Worm (Caenorhabditis elegans) whole organism, L4 larva: ENCODE measurements around the gene F43C9.1.

Source experiments
- F37D6.2 ChIP-seq: sonication (generic microtip); optimal IDR thresholded peaks from 2 replicates; lab custom pipeline; 2016; ENCODE audit warnings: mild to moderate bottlenecking, missing genetic modification characterization, missing compliant biosample characterization
- F49E8.2 ChIP-seq: sonication (generic microtip); optimal IDR thresholded peaks from 2 replicates; lab custom pipeline; 2016; ENCODE audit warnings: missing compliant biosample characterization, mild to moderate bottlenecking, missing genetic modification characterization, borderline replicate concordance
- R02D3.7 ChIP-seq: fragments of 150-350 bp; sonication (generic microtip); optimal IDR thresholded peaks from 3 replicates; lab custom pipeline; 2014; ENCODE audit warnings: missing biosample characterization, missing genetic modification characterization
- Y5F2A.4 ChIP-seq: fragments of 200-800 bp; sonication (Bioruptor generic); optimal IDR thresholded peaks from 2 replicates; lab custom pipeline; 2018; ENCODE audit warnings: mild to moderate bottlenecking, missing genetic modification characterization, missing compliant biosample characterization
- ama-1 ChIP-seq: fragments of 150-350 bp; optimal IDR thresholded peaks from 2 replicates; lab custom pipeline; 2014; ENCODE audit warnings: inconsistent platforms, mixed read lengths
- ceh-44 ChIP-seq: fragments of 200-800 bp; sonication (Bioruptor generic); IDR thresholded peaks from 2 replicates; pipeline ENCODE4 v1.3.6; 2022; ENCODE audit warnings: missing genetic modification reagents, missing genetic modification characterization, missing compliant biosample characterization
- daf-16 ChIP-seq, 3 experiments: sonication (generic microtip); optimal IDR thresholded peaks; 2 replicates each; lab custom pipeline; 2016 to 2017; ENCODE audit warnings: missing genetic modification characterization in 3 of 3, missing genetic modification reagents in 3 of 3, mild to moderate bottlenecking in 2 of 3, missing compliant biosample characterization in 2 of 3, missing biosample characterization in 1 of 3, moderate library complexity in 1 of 3
- dpl-1 ChIP-seq: fragments of 150-350 bp; optimal IDR thresholded peaks from 2 replicates; lab custom pipeline; 2014; ENCODE audit warnings: missing biosample characterization, missing genetic modification reagents, missing genetic modification characterization
- duxl-1 ChIP-seq: sonication (generic microtip); optimal IDR thresholded peaks from 2 replicates; lab custom pipeline; 2016; ENCODE audit warnings: mild to moderate bottlenecking, missing genetic modification characterization, moderate library complexity, missing compliant biosample characterization; ENCODE audit not compliant: poor library complexity
- dve-1 ChIP-seq: sonication (generic microtip); optimal IDR thresholded peaks from 2 replicates; lab custom pipeline; 2017; ENCODE audit warnings: antibody characterized with exemption, mild to moderate bottlenecking, missing genetic modification characterization, missing compliant biosample characterization; ENCODE audit not compliant: insufficient read depth
- egl-43 ChIP-seq: fragments of 200-800 bp; sonication (Bioruptor generic); IDR thresholded peaks from 2 replicates; pipeline ENCODE4 v1.3.6; 2022; ENCODE audit warnings: missing genetic modification reagents, missing genetic modification characterization, missing compliant biosample characterization
- fos-1 ChIP-seq: fragments of 150-350 bp; optimal IDR thresholded peaks from 2 replicates; lab custom pipeline; 2014; ENCODE audit warnings: missing biosample characterization, missing genetic modification characterization
- hif-1 ChIP-seq, 2 experiments: sonication (generic microtip); optimal IDR thresholded peaks; 2 replicates each; lab custom pipeline; 2016 to 2017; ENCODE audit warnings: missing compliant biosample characterization in 2 of 2, missing genetic modification characterization in 2 of 2, missing genetic modification reagents in 2 of 2, missing genotype in 2 of 2, mild to moderate bottlenecking in 1 of 2
- hlh-11 ChIP-seq: fragments of 200-800 bp; sonication (Bioruptor generic); optimal IDR thresholded peaks from 2 replicates; lab custom pipeline; 2018; ENCODE audit warnings: mild to moderate bottlenecking, missing genetic modification characterization, missing compliant biosample characterization
- jun-1 ChIP-seq: fragments of 150-350 bp; optimal IDR thresholded peaks from 2 replicates; lab custom pipeline; 2014; ENCODE audit warnings: missing biosample characterization, missing genetic modification reagents, missing genetic modification characterization
- lim-7 ChIP-seq: fragments of 200-800 bp; sonication (Bioruptor generic); IDR thresholded peaks from 2 replicates; pipeline ENCODE4 v1.3.6; 2022; ENCODE audit warnings: missing genetic modification characterization, missing compliant biosample characterization
- lin-15B ChIP-seq: fragments of 150-350 bp; sonication (generic microtip); optimal IDR thresholded peaks from 3 replicates; lab custom pipeline; 2014; ENCODE audit warnings: missing biosample characterization, missing genetic modification characterization
- lin-38 ChIP-seq: fragments of 200-800 bp; sonication (Bioruptor generic); IDR thresholded peaks from 2 replicates; pipeline ENCODE4 v1.3.6; 2022; ENCODE audit warnings: missing genetic modification reagents, missing genetic modification characterization, missing compliant biosample characterization
- lin-39 ChIP-seq: fragments of 150-350 bp; optimal IDR thresholded peaks from 2 replicates; lab custom pipeline; 2014; ENCODE audit warnings: missing biosample characterization, missing genetic modification reagents, missing genetic modification characterization
- lir-3 ChIP-seq: sonication (generic microtip); optimal IDR thresholded peaks from 2 replicates; lab custom pipeline; 2016; ENCODE audit warnings: mild to moderate bottlenecking, missing genetic modification characterization, missing compliant biosample characterization
- madf-5 ChIP-seq, 2 experiments: fragments of 200-800 bp; sonication (Bioruptor generic); IDR thresholded peaks; 2 replicates each; pipeline ENCODE4 v1.3.6; 2022; ENCODE audit warnings: missing compliant biosample characterization in 2 of 2, missing genetic modification characterization in 2 of 2
- mdt-29 ChIP-seq: fragments of 200-800 bp; sonication (Bioruptor generic); IDR thresholded peaks from 2 replicates; pipeline ENCODE4 v1.3.6; 2022; ENCODE audit warnings: missing genetic modification reagents, missing genetic modification characterization, missing compliant biosample characterization
- mep-1 ChIP-seq: fragments of 150-350 bp; sonication (generic microtip); optimal IDR thresholded peaks from 3 replicates; lab custom pipeline; 2014; ENCODE audit warnings: missing biosample characterization, missing genetic modification characterization
- mes-2 ChIP-seq: sonication (generic microtip); optimal IDR thresholded peaks from 2 replicates; lab custom pipeline; 2016; ENCODE audit warnings: missing genotype, mild to moderate bottlenecking, missing genetic modification characterization, missing compliant biosample characterization; ENCODE audit not compliant: poor library complexity, severe bottlenecking
- mxl-2 ChIP-seq: fragments of 200-800 bp; sonication (Bioruptor generic); conservative IDR thresholded peaks from 2 replicates; pipeline ENCODE4 v1.3.6; 2022; ENCODE audit warnings: missing genetic modification reagents, missing genetic modification characterization, missing compliant biosample characterization
- nhr-11 ChIP-seq: fragments of 150-350 bp; optimal IDR thresholded peaks from 2 replicates; lab custom pipeline; 2014; ENCODE audit warnings: missing biosample characterization, missing genetic modification characterization
- nhr-41 ChIP-seq: fragments of 200-800 bp; sonication (Bioruptor generic); IDR thresholded peaks from 2 replicates; pipeline ENCODE4 v1.3.6; 2022; ENCODE audit warnings: missing genetic modification reagents, missing genetic modification characterization, missing compliant biosample characterization
- nhr-48 ChIP-seq: sonication (generic microtip); optimal IDR thresholded peaks from 2 replicates; lab custom pipeline; 2016; ENCODE audit warnings: mild to moderate bottlenecking, missing genetic modification characterization, missing compliant biosample characterization
- nhr-6 ChIP-seq: fragments of 150-350 bp; optimal IDR thresholded peaks from 2 replicates; lab custom pipeline; 2014; ENCODE audit warnings: missing biosample characterization, missing genetic modification characterization
- php-3 ChIP-seq: fragments of 200-800 bp; sonication (Bioruptor generic); IDR thresholded peaks from 2 replicates; pipeline ENCODE4 v1.3.6; 2022; ENCODE audit warnings: missing genetic modification reagents, missing genetic modification characterization, missing compliant biosample characterization
- pqm-1 ChIP-seq: sonication (generic microtip); optimal IDR thresholded peaks from 2 replicates; lab custom pipeline; 2017; ENCODE audit warnings: missing biosample characterization, missing genetic modification characterization
- sdz-12 ChIP-seq: fragments of 200-800 bp; sonication (Bioruptor generic); optimal IDR thresholded peaks from 2 replicates; lab custom pipeline; 2018; ENCODE audit warnings: mild to moderate bottlenecking, missing genetic modification characterization, missing compliant biosample characterization
- snpc-1.2 ChIP-seq: fragments of 200-800 bp; sonication (Bioruptor generic); IDR thresholded peaks from 2 replicates; pipeline ENCODE4 v1.3.6; 2022; ENCODE audit warnings: missing genetic modification reagents, missing genetic modification characterization, missing compliant biosample characterization
- tag-97 ChIP-seq: fragments of 200-800 bp; sonication (Bioruptor generic); IDR thresholded peaks from 2 replicates; pipeline ENCODE4 v1.3.6; 2022; ENCODE audit warnings: missing genetic modification characterization, missing compliant biosample characterization
- tra-1 ChIP-seq: fragments of 200-800 bp; sonication (Bioruptor generic); IDR thresholded peaks from 2 replicates; pipeline ENCODE4 v1.3.6; 2022; ENCODE audit warnings: missing genetic modification reagents, missing genetic modification characterization, missing compliant biosample characterization
- unc-62 ChIP-seq, 3 experiments: fragments of 150-350 bp in 1 of 3; sonication (generic microtip); optimal IDR thresholded peaks in 2 of 3; peaks in 1 of 3; 1 replicate in 1 of 3; 2 replicates in 2 of 3; lab custom pipeline; 2014 to 2017; ENCODE audit warnings: missing biosample characterization in 3 of 3, missing genetic modification characterization in 3 of 3, missing genetic modification reagents in 3 of 3, missing genotype in 1 of 3
- zag-1 ChIP-seq: fragments of 150-350 bp; optimal IDR thresholded peaks from 2 replicates; lab custom pipeline; 2014; ENCODE audit warnings: missing biosample characterization, missing genetic modification characterization
- ztf-11 ChIP-seq: fragments of 150-350 bp; optimal IDR thresholded peaks from 2 replicates; lab custom pipeline; 2014; ENCODE audit warnings: missing biosample characterization, missing genetic modification characterization
- ztf-7 ChIP-seq: fragments of 150-350 bp; optimal IDR thresholded peaks from 2 replicates; lab custom pipeline; 2014; ENCODE audit warnings: missing biosample characterization, missing genetic modification characterization

The F43C9.1 gene

DNA sequence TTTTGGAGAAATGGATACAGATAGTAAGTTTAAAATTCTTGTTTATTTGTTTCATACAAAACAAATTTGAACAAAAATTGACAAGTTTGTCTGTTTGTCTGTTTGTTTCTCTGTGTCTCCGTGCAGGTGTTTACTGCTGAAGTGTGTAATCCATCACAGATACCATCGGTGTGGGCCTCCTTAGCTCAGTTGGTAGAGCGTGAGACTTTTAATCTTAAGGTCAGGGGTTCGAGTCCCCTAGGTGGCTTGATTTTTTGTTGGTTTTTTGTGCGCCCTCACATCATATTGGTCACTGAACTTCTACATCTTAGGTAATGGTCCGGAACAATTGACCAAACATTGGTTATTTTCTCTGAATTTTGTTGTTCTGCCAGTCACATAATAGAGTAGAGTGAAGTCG, 4.1 kb upstream of the F43C9.1 start (continued):
- TF ChIP-seq mes-2 (tag; lab: Kevin White, UChicago) (peak; percentile 80), mdt-29 (GFP tag; lab: Robert Waterston, UW) (peak; percentile 36; the same call in 1 of the 2 replicates), mep-1 (peak; percentile 58), nhr-11 (peak; percentile 6), nhr-48 (peak; percentile 29), snpc-1.2 (peak; percentile 90), mxl-2 (GFP tag; lab: Robert Waterston, UW) (peak; percentile 61; the same call in 1 of the 2 replicates), zag-1 (tag; lab: Kevin White, UChicago) (no peak), F49E8.2 (tag; lab: Kevin White, UChicago) (peak; percentile 38), lin-38 (GFP tag; lab: Robert Waterston, UW) (peak; percentile 76), lin-15B (tag; lab: Kevin White, UChicago) (no peak), egl-43 (GFP tag; lab: Robert Waterston, UW) (peak; percentile 92), sdz-12 (GFP tag; lab: Kevin White, UChicago) (peak; percentile 57), ceh-44 (GFP tag; lab: Robert Waterston, UW) (0 out of 2 replicates have a peak, but pooled peaks have one; percentile 24), hlh-11 (tag; lab: Kevin White, UChicago) (peak; percentile 60), php-3 (GFP tag; lab: Robert Waterston, UW) (peak; percentile 60; the same call in 1 of the 2 replicates), dve-1 (peak; percentile 72), F37D6.2 (tag; lab: Kevin White, UChicago) (no peak), pqm-1 (tag; lab: Kevin White, UChicago) (peak; percentile 11), fos-1 (tag; lab: Kevin White, UChicago) (no peak), ztf-7 (no peak), lim-7 (GFP tag; lab: Robert Waterston, UW) (peak; percentile 98), hif-1 (tag; optimal IDR thresholded peaks at IDR 0.05; lab: Kevin White, UChicago) (peak in 1 of 2 experiments; percentile 33), ama-1 (lab: Kevin White, UChicago) (no peak), tra-1 (GFP tag; lab: Robert Waterston, UW) (peak; percentile 85), tag-97 (GFP tag; lab: Robert Waterston, UW) (no peak), duxl-1 (tag; lab: Kevin White, UChicago) (peak; percentile 89), nhr-41 (peak; percentile 79; the same call in 1 of the 2 replicates), lin-39 (no peak), jun-1 (tag; lab: Kevin White, UChicago) (no peak), nhr-6 (tag; lab: Kevin White, UChicago) (no peak), madf-5 (GFP tag; IDR thresholded peaks at IDR 0.05; lab: Robert Waterston, UW) (peak; percentile 76 to 77; a peak in 2 of 4 replicates), dpl-1 (GFP tag; lab: Kevin White, UChicago) (no peak), Y5F2A.4 (GFP tag; lab: Kevin White, UChicago) (peak; percentile 46)

DNA sequence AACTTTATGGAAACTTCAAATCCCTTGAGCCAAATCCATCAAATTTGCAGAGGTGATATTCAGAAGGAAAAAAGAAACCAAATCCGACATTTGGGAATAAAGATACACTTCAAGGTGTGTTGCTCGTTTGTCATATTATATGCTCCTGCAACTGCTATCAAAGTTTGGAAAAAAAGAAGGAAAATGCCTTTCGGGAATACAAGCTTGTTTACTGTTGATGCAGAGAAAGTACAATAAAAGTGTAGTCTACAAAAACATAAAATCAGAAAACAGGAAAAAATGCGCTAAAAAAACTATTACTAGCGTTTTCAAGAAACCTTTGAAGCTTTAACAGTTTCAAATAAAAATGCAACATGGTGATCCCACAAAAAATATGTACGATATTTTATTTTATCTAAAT, 2.5 kb upstream of the F43C9.1 start:
- no peak for TF ChIP-seq ztf-11
- no peak for TF ChIP-seq daf-16 (GFP tag; optimal IDR thresholded peaks at IDR 0.05; lab: Kevin White, UChicago)
- TF ChIP-seq daf-16 (tag; optimal IDR thresholded peaks at IDR 0.05; lab: Kevin White, UChicago): peak; percentile 57
- TF ChIP-seq unc-62 (GFP tag; optimal IDR thresholded peaks at IDR 0.05 in 1 of 2; lab: Kevin White, UChicago): peak in 1 of 2 experiments; percentile 54
- no peak for TF ChIP-seq unc-62 (tag; optimal IDR thresholded peaks at IDR 0.05; lab: Kevin White, UChicago)
- TF ChIP-seq lir-3 (tag; lab: Kevin White, UChicago): no peak
- TF ChIP-seq nhr-11: no peak
- no peak for TF ChIP-seq ama-1 (lab: Kevin White, UChicago)
- TF ChIP-seq R02D3.7: no peak
- TF ChIP-seq, all 104 proteins: peak for 2
